Worm (Caenorhabditis elegans) whole organism, early embryonic: ENCODE results near the gene ZK792.5.

Experiments
- ama-1 ChIP-seq: fragments of 150-350 bp; optimal IDR thresholded peaks from 2 replicates; lab custom pipeline; 2014
- tra-4 ChIP-seq: sonication (generic microtip); optimal IDR thresholded peaks from 2 replicates; lab custom pipeline; 2017; ENCODE audit warnings: missing genetic modification characterization, missing compliant biosample characterization

DNA sequence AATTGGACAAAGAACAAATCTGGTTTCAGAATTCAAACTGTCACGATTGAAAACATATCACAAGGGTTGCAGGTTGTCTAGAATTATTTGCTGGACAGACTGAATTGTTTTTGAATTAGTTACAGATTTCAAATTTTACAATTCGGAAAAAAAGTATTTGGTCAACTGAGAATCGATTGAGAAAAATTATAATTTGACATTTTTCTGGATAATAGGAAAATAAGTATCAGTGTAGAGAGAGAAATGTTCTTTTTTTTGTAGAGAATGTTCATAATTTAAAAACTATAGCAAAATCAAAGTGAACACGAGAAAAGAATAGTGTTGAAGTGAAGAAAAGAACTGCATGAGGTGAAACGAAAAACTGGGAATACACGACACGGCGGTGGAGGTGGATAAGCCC, 12.8 kb upstream of the ZK792.5 start, which contains the start of gene dpy-20:
- TF ChIP-seq ama-1 (lab: Kevin White, UChicago) = no peak
- TF ChIP-seq tra-4 (tag; lab: Kevin White, UChicago) = no peak
